Fruit fly (Drosophila melanogaster): ENCODE data around the gene CG3156.

DNA sequence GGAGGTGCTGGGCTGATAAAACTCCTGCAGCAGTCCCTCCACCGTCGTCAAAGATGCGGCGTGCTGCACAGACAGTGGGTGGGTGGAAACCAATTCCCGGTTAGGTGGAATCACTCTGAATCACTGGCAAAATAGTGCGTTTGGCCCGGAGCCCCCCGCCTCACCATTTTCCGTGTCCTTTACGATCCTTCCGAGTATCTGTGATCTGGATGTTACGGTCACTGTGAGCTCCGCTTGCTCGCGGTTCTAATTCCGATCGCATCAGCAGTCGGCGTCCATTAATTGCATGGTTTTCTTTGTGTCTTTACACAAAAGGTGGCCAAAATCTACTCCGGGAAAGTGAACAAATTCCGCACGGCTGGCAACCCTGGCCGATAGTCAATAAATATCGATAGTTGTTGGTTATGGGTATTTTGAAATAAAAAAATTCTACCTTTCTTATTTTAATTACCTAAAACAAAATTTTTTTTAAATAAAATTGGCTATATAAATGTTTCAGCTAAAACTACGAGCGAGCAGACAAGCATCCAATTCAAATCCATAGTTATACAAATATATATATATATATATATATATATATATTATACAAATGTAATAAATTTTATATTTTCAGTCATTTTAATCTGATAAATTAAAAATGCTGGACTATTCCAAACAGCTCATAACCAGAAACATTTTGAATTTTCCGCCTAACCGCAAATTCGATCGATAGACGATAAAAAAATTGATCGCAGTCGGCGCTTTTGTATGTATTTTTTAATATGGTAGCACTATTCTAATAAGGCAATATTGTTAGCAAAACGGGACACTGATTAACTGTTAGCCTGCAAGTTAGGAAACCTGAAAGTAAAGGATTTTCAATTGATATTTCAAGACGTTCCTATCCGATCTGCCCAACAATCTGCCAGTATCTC lies 11.2 kb upstream of the CG3156 start, which contains the start of the genes ebo and CG13373:
- TF ChIP-seq nau (GFP tag; optimal IDR thresholded peaks at IDR 0.05), result no peak
- no peak for TF ChIP-seq Sin3A (optimal IDR thresholded peaks at IDR 0.05)

All from whole organism, embryonic.